Worm (Caenorhabditis elegans): ENCODE results near the gene C10B5.3.

C10B5.3 gene

DNA sequence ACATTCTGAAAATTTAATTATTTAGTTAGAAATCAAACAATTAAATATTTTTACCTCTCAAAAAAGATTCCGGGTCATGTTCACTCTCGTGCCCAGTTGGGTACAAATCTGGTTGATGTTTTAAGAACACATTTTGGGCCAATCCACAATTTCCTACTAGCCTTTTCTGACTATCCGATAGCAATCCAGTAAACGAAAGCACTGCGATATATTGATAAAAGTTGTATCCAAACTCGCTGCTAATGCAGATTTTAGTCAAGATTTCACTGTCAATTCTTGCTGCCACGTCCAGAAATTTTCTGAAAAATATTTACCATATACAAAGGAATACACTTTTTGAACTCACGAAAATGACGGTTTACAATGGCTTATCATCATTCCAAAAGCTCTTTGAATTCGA lies 18.8 kb downstream of the C10B5.3 start:
- no peak for TF ChIP-seq pes-1 (GFP tag; IDR thresholded peaks at IDR 0.05)
- TF ChIP-seq flt-1 (GFP tag; IDR thresholded peaks at IDR 0.05) = no peak
- TF ChIP-seq hmg-4 (GFP tag; optimal IDR thresholded peaks at IDR 0.05) = no peak
- no peak for TF ChIP-seq aly-1 (tag; optimal IDR thresholded peaks at IDR 0.05)
- no peak for TF ChIP-seq B0310.2 (tag; optimal IDR thresholded peaks at IDR 0.05)
- TF ChIP-seq tbx-37 (GFP tag; conservative IDR thresholded peaks at IDR 0.05) = no peak
- no peak for TF ChIP-seq scrt-1 (GFP tag; IDR thresholded peaks at IDR 0.05)
- no peak for TF ChIP-seq hmbx-1 (tag; optimal IDR thresholded peaks at IDR 0.05)
- TF ChIP-seq F13C5.2 (tag; optimal IDR thresholded peaks at IDR 0.05) = no peak
- TF ChIP-seq ama-1 (optimal IDR thresholded peaks at IDR 0.05) = no peak
- TF ChIP-seq hnd-1 (tag; optimal IDR thresholded peaks at IDR 0.05) = no peak
- no peak for TF ChIP-seq ceh-13 (GFP tag; optimal IDR thresholded peaks at IDR 0.05)
- no peak for TF ChIP-seq tbx-11 (GFP tag; IDR thresholded peaks at IDR 0.05)
- TF ChIP-seq tra-4 (tag; optimal IDR thresholded peaks at IDR 0.05) = no peak
- no peak for TF ChIP-seq ceh-36 (tag; optimal IDR thresholded peaks at IDR 0.05)
- no peak for TF ChIP-seq ets-7 (tag; optimal IDR thresholded peaks at IDR 0.05)

DNA sequence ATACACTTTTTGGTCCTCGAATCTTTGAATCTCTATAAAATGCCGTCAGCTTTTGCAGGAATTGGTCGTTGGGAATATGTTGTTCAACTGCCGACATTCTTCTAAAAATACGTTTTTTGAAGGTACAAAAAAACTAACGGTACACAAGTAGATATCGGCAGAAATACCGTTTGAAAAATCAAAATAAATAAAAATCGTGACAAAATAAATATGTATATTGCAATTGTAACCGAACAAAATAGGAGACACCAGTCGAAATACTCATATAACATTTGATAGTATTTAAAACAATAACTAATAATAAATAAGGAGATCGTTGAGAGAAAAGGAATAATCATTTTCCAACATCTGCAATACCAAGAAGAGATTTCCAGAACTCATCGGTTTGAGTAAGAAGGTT lies 22.9 kb downstream of the C10B5.3 start, which contains the start of gene F25G6.8:
F25G6.8 (minus strand) TSS at position 101 of the 400 bp plus-strand sequence.
- TF ChIP-seq aly-1 (tag; optimal IDR thresholded peaks at IDR 0.05) = no peak
- TF ChIP-seq hnd-1 (tag; optimal IDR thresholded peaks at IDR 0.05) = no peak
- no peak for TF ChIP-seq flt-1 (GFP tag; IDR thresholded peaks at IDR 0.05)
- no peak for TF ChIP-seq ama-1 (optimal IDR thresholded peaks at IDR 0.05)
- TF ChIP-seq sea-1 (GFP tag; conservative IDR thresholded peaks at IDR 0.05) = no peak
- TF ChIP-seq F13C5.2 (tag; optimal IDR thresholded peaks at IDR 0.05) = no peak
- TF ChIP-seq tbx-37 (GFP tag; conservative IDR thresholded peaks at IDR 0.05) = no peak
- no peak for TF ChIP-seq pes-1 (GFP tag; IDR thresholded peaks at IDR 0.05)
- no peak for TF ChIP-seq tra-4 (tag; optimal IDR thresholded peaks at IDR 0.05)
- no peak for TF ChIP-seq hmg-4 (GFP tag; optimal IDR thresholded peaks at IDR 0.05)
- TF ChIP-seq hmbx-1 (tag; optimal IDR thresholded peaks at IDR 0.05) = no peak
- TF ChIP-seq B0310.2 (tag; optimal IDR thresholded peaks at IDR 0.05) = no peak
- no peak for TF ChIP-seq tbx-11 (GFP tag; IDR thresholded peaks at IDR 0.05)
- TF ChIP-seq scrt-1 (GFP tag; IDR thresholded peaks at IDR 0.05) = no peak
- no peak for TF ChIP-seq ceh-13 (GFP tag; optimal IDR thresholded peaks at IDR 0.05)

ce11 chrV:8560916-8561315 lies 27.1 kb downstream of the C10B5.3 start, which contains the start of gene acr-16:
acr-16 (plus strand) TSS chrV:8561216.
- no peak for TF ChIP-seq flt-1 (GFP tag; IDR thresholded peaks at IDR 0.05)
- no peak for TF ChIP-seq B0310.2 (tag; optimal IDR thresholded peaks at IDR 0.05)
- no peak for TF ChIP-seq F13C5.2 (tag; optimal IDR thresholded peaks at IDR 0.05)
- no peak for TF ChIP-seq ceh-13 (GFP tag; optimal IDR thresholded peaks at IDR 0.05)
- TF ChIP-seq tbx-11 (GFP tag; IDR thresholded peaks at IDR 0.05) = no peak
- no peak for TF ChIP-seq tra-4 (tag; optimal IDR thresholded peaks at IDR 0.05)
- TF ChIP-seq pes-1 (GFP tag; IDR thresholded peaks at IDR 0.05) = no peak
- TF ChIP-seq ceh-36 (tag; optimal IDR thresholded peaks at IDR 0.05) = no peak

DNA sequence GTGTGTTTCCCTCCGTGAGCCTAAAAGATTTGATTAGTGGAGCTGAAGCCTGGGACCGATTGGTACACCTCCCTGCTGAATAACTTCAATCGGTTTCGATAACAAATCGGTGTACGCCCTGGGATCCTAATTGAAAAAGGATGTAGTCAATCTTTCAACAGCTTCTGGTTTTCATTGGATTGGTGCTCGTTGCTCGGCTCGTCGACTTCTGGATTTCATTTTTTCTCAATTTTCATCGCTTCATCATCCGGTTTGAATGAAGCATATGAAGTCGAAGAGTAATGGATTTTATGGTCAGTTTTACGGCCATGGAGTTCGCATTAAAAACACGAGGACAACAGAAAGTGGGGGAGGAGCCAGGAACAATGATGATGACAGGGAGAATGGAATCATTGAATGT lies 32.0 kb downstream of the C10B5.3 start:
- TF ChIP-seq flt-1 (GFP tag; IDR thresholded peaks at IDR 0.05) (no peak), F13C5.2 (tag; optimal IDR thresholded peaks at IDR 0.05) (no peak)

ce11 chrV:8552460-8552859 lies 35.5 kb downstream of the C10B5.3 start, which contains the start of gene acr-15:
acr-15 (plus strand) TSS chrV:8552695.
- TF ChIP-seq hmg-4 (GFP tag; optimal IDR thresholded peaks at IDR 0.05) = no peak
- no peak for TF ChIP-seq tra-4 (tag; optimal IDR thresholded peaks at IDR 0.05)
- no peak for TF ChIP-seq hnd-1 (tag; optimal IDR thresholded peaks at IDR 0.05)
- TF ChIP-seq aly-1 (tag; optimal IDR thresholded peaks at IDR 0.05) = no peak
- TF ChIP-seq F13C5.2 (tag; optimal IDR thresholded peaks at IDR 0.05) = no peak
- no peak for TF ChIP-seq tbx-11 (GFP tag; IDR thresholded peaks at IDR 0.05)
- TF ChIP-seq B0310.2 (tag; optimal IDR thresholded peaks at IDR 0.05) = no peak
- TF ChIP-seq pes-1 (GFP tag; IDR thresholded peaks at IDR 0.05) = no peak
- no peak for TF ChIP-seq ama-1 (optimal IDR thresholded peaks at IDR 0.05)
- TF ChIP-seq tbx-37 (GFP tag; conservative IDR thresholded peaks at IDR 0.05) = no peak
- TF ChIP-seq scrt-1 (GFP tag; IDR thresholded peaks at IDR 0.05) = no peak

DNA sequence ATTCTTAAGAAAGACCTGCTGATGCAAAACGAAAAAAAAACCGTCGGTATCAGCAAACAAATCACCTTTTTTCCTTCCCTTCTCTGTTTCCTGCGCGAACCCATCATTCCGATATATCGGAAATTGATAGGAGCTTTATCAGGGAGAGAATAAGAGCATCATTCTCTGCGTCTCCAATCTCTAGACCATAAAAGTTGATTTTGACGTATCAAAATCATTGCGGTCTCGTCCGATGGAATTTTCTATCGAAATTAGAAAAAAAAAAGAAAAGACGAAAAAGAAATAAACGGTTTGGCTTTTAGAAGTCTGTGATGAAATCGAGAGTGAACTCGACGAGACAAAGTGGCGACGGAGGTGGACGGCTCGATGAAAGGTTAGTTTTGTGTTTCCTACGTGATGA lies 39.0 kb downstream of the C10B5.3 start, which contains the start of gene stdh-4:
stdh-4 (plus strand) TSS at position 301 of the 400 bp plus-strand sequence.
- TF ChIP-seq ama-1 (optimal IDR thresholded peaks at IDR 0.05) (no peak), scrt-1 (GFP tag; IDR thresholded peaks at IDR 0.05) (no peak), F13C5.2 (tag; optimal IDR thresholded peaks at IDR 0.05) (no peak), tra-4 (tag; optimal IDR thresholded peaks at IDR 0.05) (no peak), aly-1 (tag; optimal IDR thresholded peaks at IDR 0.05) (no peak), ets-7 (tag; optimal IDR thresholded peaks at IDR 0.05) (no peak), hmg-4 (GFP tag; optimal IDR thresholded peaks at IDR 0.05) (no peak), hnd-1 (tag; optimal IDR thresholded peaks at IDR 0.05) (no peak), flt-1 (GFP tag; IDR thresholded peaks at IDR 0.05) (no peak), hmbx-1 (tag; optimal IDR thresholded peaks at IDR 0.05) (no peak)

- no peak for TF ChIP-seq ceh-36 (tag; optimal IDR thresholded peaks at IDR 0.05)
- TF ChIP-seq ceh-13 (GFP tag; optimal IDR thresholded peaks at IDR 0.05) = no peak
- no peak for TF ChIP-seq hnd-1 (tag; optimal IDR thresholded peaks at IDR 0.05)
- no peak for TF ChIP-seq aly-1 (tag; optimal IDR thresholded peaks at IDR 0.05)
- TF ChIP-seq hmbx-1 (tag; optimal IDR thresholded peaks at IDR 0.05) = no peak
- no peak for TF ChIP-seq scrt-1 (GFP tag; IDR thresholded peaks at IDR 0.05)
- no peak for TF ChIP-seq pes-1 (GFP tag; IDR thresholded peaks at IDR 0.05)
These were observed 42.3 kb downstream of the C10B5.3 start, which contains the start of the genes slc-17.8 and asns-1 for ce11 chrV:8545531-8546224. slc-17.8 (minus strand) TSS chrV:8545581. asns-1 (plus strand) TSS chrV:8546174.

DNA sequence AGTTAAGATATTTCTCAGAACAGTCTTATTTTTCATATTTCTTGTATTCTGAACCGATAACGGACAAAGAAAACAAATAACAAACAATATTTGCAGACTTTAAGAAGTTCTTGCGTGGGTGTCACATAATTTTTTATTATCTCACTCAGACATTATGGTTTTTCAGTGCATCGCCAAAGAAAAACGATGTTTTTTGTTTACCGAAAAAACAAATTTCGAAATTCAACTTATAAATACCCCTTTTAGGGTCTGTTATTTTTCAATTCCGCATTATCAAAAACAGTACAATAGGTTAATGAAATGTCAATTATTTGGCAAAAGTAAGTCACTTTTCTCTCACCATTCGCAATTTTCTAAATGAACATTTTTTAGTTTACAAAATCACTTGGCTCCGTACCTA lies 50.9 kb downstream of the C10B5.3 start, which contains the start of gene otpl-4:
otpl-4 (plus strand) TSS at position 301 of the 400 bp plus-strand sequence.
- TF ChIP-seq hnd-1 (tag; optimal IDR thresholded peaks at IDR 0.05) (no peak), hmbx-1 (tag; optimal IDR thresholded peaks at IDR 0.05) (no peak), F13C5.2 (tag; optimal IDR thresholded peaks at IDR 0.05) (no peak), ama-1 (optimal IDR thresholded peaks at IDR 0.05) (no peak), sea-1 (GFP tag; conservative IDR thresholded peaks at IDR 0.05) (no peak), hmg-4 (GFP tag; optimal IDR thresholded peaks at IDR 0.05) (no peak), pes-1 (GFP tag; IDR thresholded peaks at IDR 0.05) (no peak), tra-4 (tag; optimal IDR thresholded peaks at IDR 0.05) (no peak), tbx-37 (GFP tag; conservative IDR thresholded peaks at IDR 0.05) (no peak), B0310.2 (tag; optimal IDR thresholded peaks at IDR 0.05) (no peak), ceh-13 (GFP tag; optimal IDR thresholded peaks at IDR 0.05) (no peak), ceh-36 (tag; optimal IDR thresholded peaks at IDR 0.05) (no peak), scrt-1 (GFP tag; IDR thresholded peaks at IDR 0.05) (no peak), tbx-11 (GFP tag; IDR thresholded peaks at IDR 0.05) (no peak), aly-1 (tag; optimal IDR thresholded peaks at IDR 0.05) (no peak), flt-1 (GFP tag; IDR thresholded peaks at IDR 0.05) (no peak), ets-7 (tag; optimal IDR thresholded peaks at IDR 0.05) (no peak)

Data from whole organism, early embryonic.